Worm (Caenorhabditis elegans) whole organism, L4 larva: ENCODE measurements around the gene fat-6.

Experiments
- F37D6.2 ChIP-seq: sonication (generic microtip); optimal IDR thresholded peaks from 2 replicates; lab custom pipeline; 2016; ENCODE audit warnings: mild to moderate bottlenecking, missing genetic modification characterization, missing compliant biosample characterization
- T20F7.1 ChIP-seq: fragments of 200-800 bp; sonication (Bioruptor generic); optimal IDR thresholded peaks from 2 replicates; lab custom pipeline; 2018; ENCODE audit warnings: mild to moderate bottlenecking, missing genetic modification characterization, missing compliant biosample characterization
- Y5F2A.4 ChIP-seq: fragments of 200-800 bp; sonication (Bioruptor generic); optimal IDR thresholded peaks from 2 replicates; lab custom pipeline; 2018; ENCODE audit warnings: mild to moderate bottlenecking, missing genetic modification characterization, missing compliant biosample characterization
- ZK337.2 ChIP-seq: fragments of 200-800 bp; sonication (Bioruptor generic); IDR thresholded peaks from 2 replicates; pipeline ENCODE4 v1.3.6; 2022; ENCODE audit warnings: missing genetic modification reagents, missing genetic modification characterization, missing compliant biosample characterization
- aha-1 ChIP-seq: fragments of 150-350 bp; peaks from one replicate; lab custom pipeline; 2014; ENCODE audit warnings: missing biosample characterization, missing genetic modification characterization
- arid-1 ChIP-seq: fragments of 200-800 bp; sonication (Bioruptor generic); conservative IDR thresholded peaks from 2 replicates; pipeline ENCODE4 v1.3.6; 2022; ENCODE audit warnings: missing genetic modification reagents, missing genetic modification characterization, missing compliant biosample characterization
- ceh-20 ChIP-seq: fragments of 200-800 bp; sonication (Bioruptor generic); IDR thresholded peaks from 2 replicates; pipeline ENCODE4 v1.3.6; 2022; ENCODE audit warnings: missing genetic modification reagents, missing genetic modification characterization, missing compliant biosample characterization
- ceh-62 ChIP-seq: sonication (generic microtip); optimal IDR thresholded peaks from 2 replicates; lab custom pipeline; 2017; ENCODE audit warnings: missing biosample characterization, missing genetic modification characterization
- ces-1 ChIP-seq: fragments of 150-350 bp; sonication (generic microtip); optimal IDR thresholded peaks from 4 replicates; lab custom pipeline; 2014; ENCODE audit warnings: missing biosample characterization, missing genetic modification reagents, missing genetic modification characterization
- cey-2 ChIP-seq: sonication (generic microtip); optimal IDR thresholded peaks from 3 replicates; lab custom pipeline; 2017; ENCODE audit warnings: missing genetic modification characterization, mild to moderate bottlenecking, missing compliant biosample characterization, antibody characterized with exemption, borderline replicate concordance; ENCODE audit not compliant: insufficient read depth
- ctbp-1 ChIP-seq: fragments of 200-800 bp; sonication (Bioruptor generic); IDR thresholded peaks from 2 replicates; pipeline ENCODE4 v1.3.6; 2022; ENCODE audit warnings: missing genetic modification reagents, missing genetic modification characterization, missing compliant biosample characterization
- daf-12 ChIP-seq: fragments of 150-350 bp; optimal IDR thresholded peaks from 2 replicates; lab custom pipeline; 2014; ENCODE audit warnings: missing biosample characterization, missing genetic modification reagents, missing genetic modification characterization
- daf-16 ChIP-seq, 3 experiments: sonication (generic microtip); optimal IDR thresholded peaks; 2 replicates each; lab custom pipeline; 2016 to 2017; ENCODE audit warnings: missing genetic modification characterization in 3 of 3, missing genetic modification reagents in 3 of 3, mild to moderate bottlenecking in 2 of 3, missing compliant biosample characterization in 2 of 3, missing biosample characterization in 1 of 3, moderate library complexity in 1 of 3
- daf-19 ChIP-seq: fragments of 200-800 bp; sonication (Bioruptor generic); conservative IDR thresholded peaks from 2 replicates; pipeline ENCODE4 v1.3.6; 2022; ENCODE audit warnings: missing genetic modification characterization, missing compliant biosample characterization
- dmd-6 ChIP-seq: fragments of 200-800 bp; sonication (Bioruptor generic); IDR thresholded peaks from 2 replicates; pipeline ENCODE4 v1.3.6; 2022; ENCODE audit warnings: missing genetic modification reagents, missing genetic modification characterization, missing compliant biosample characterization
- dpl-1 ChIP-seq: fragments of 150-350 bp; optimal IDR thresholded peaks from 2 replicates; lab custom pipeline; 2014; ENCODE audit warnings: missing biosample characterization, missing genetic modification reagents, missing genetic modification characterization
- dve-1 ChIP-seq: sonication (generic microtip); optimal IDR thresholded peaks from 2 replicates; lab custom pipeline; 2017; ENCODE audit warnings: antibody characterized with exemption, mild to moderate bottlenecking, missing genetic modification characterization, missing compliant biosample characterization; ENCODE audit not compliant: insufficient read depth
- egl-43 ChIP-seq: fragments of 200-800 bp; sonication (Bioruptor generic); IDR thresholded peaks from 2 replicates; pipeline ENCODE4 v1.3.6; 2022; ENCODE audit warnings: missing genetic modification reagents, missing genetic modification characterization, missing compliant biosample characterization
- fkh-10 ChIP-seq: fragments of 150-350 bp; optimal IDR thresholded peaks from 2 replicates; lab custom pipeline; 2014; ENCODE audit warnings: missing biosample characterization, missing genetic modification reagents, missing genetic modification characterization
- hlh-11 ChIP-seq: fragments of 200-800 bp; sonication (Bioruptor generic); optimal IDR thresholded peaks from 2 replicates; lab custom pipeline; 2018; ENCODE audit warnings: mild to moderate bottlenecking, missing genetic modification characterization, missing compliant biosample characterization
- hlh-30 ChIP-seq: sonication (generic microtip); optimal IDR thresholded peaks from 2 replicates; lab custom pipeline; 2017; ENCODE audit warnings: antibody characterized with exemption, mild to moderate bottlenecking, missing genetic modification characterization, missing compliant biosample characterization; ENCODE audit not compliant: insufficient read depth
- lim-7 ChIP-seq: fragments of 200-800 bp; sonication (Bioruptor generic); IDR thresholded peaks from 2 replicates; pipeline ENCODE4 v1.3.6; 2022; ENCODE audit warnings: missing genetic modification characterization, missing compliant biosample characterization
- lin-13 ChIP-seq: fragments of 150-350 bp; optimal IDR thresholded peaks from 2 replicates; lab custom pipeline; 2014; ENCODE audit warnings: missing biosample characterization, missing genetic modification reagents, missing genetic modification characterization
- lin-15B ChIP-seq: fragments of 150-350 bp; sonication (generic microtip); optimal IDR thresholded peaks from 3 replicates; lab custom pipeline; 2014; ENCODE audit warnings: missing biosample characterization, missing genetic modification characterization
- lsy-2 ChIP-seq, 2 experiments: fragments of 150-350 bp in 1 of 2; sonication (generic microtip) in 1 of 2; optimal IDR thresholded peaks; 2 replicates each; lab custom pipeline; 2014 to 2017; ENCODE audit warnings: missing biosample characterization in 2 of 2, missing genetic modification characterization in 2 of 2
- mdl-1 ChIP-seq, 2 experiments: fragments of 150-350 bp in 1 of 2; sonication (generic microtip) in 1 of 2; optimal IDR thresholded peaks; 2 replicates each; lab custom pipeline; 2014 to 2017; ENCODE audit warnings: missing biosample characterization in 2 of 2, missing genetic modification characterization in 2 of 2
- mxl-3 ChIP-seq: fragments of 200-800 bp; sonication (Bioruptor generic); optimal IDR thresholded peaks from 2 replicates; lab custom pipeline; 2018; ENCODE audit warnings: mild to moderate bottlenecking, missing genetic modification characterization, missing compliant biosample characterization
- nhr-10 ChIP-seq: fragments of 150-350 bp; optimal IDR thresholded peaks from 2 replicates; lab custom pipeline; 2014; ENCODE audit warnings: missing biosample characterization, missing genetic modification characterization
- nhr-25 ChIP-seq: sonication (generic microtip); optimal IDR thresholded peaks from 2 replicates; lab custom pipeline; 2017; ENCODE audit warnings: missing genetic modification characterization, mild to moderate bottlenecking, missing compliant biosample characterization, antibody characterized with exemption, moderate library complexity, borderline replicate concordance; ENCODE audit not compliant: insufficient read depth
- nhr-28 ChIP-seq: fragments of 150-350 bp; optimal IDR thresholded peaks from 2 replicates; lab custom pipeline; 2014; ENCODE audit warnings: missing biosample characterization, missing genetic modification characterization
- nhr-41 ChIP-seq: fragments of 200-800 bp; sonication (Bioruptor generic); IDR thresholded peaks from 2 replicates; pipeline ENCODE4 v1.3.6; 2022; ENCODE audit warnings: missing genetic modification reagents, missing genetic modification characterization, missing compliant biosample characterization
- nhr-42 ChIP-seq: fragments of 200-800 bp; sonication (Bioruptor generic); IDR thresholded peaks from 2 replicates; pipeline ENCODE4 v1.3.6; 2022; ENCODE audit warnings: missing genetic modification characterization, missing compliant biosample characterization
- nhr-48 ChIP-seq: sonication (generic microtip); optimal IDR thresholded peaks from 2 replicates; lab custom pipeline; 2016; ENCODE audit warnings: mild to moderate bottlenecking, missing genetic modification characterization, missing compliant biosample characterization
- nhr-76 ChIP-seq: fragments of 150-350 bp; optimal IDR thresholded peaks from 2 replicates; lab custom pipeline; 2014; ENCODE audit warnings: missing biosample characterization, missing genetic modification characterization
- php-3 ChIP-seq: fragments of 200-800 bp; sonication (Bioruptor generic); IDR thresholded peaks from 2 replicates; pipeline ENCODE4 v1.3.6; 2022; ENCODE audit warnings: missing genetic modification reagents, missing genetic modification characterization, missing compliant biosample characterization
- pqm-1 ChIP-seq: sonication (generic microtip); optimal IDR thresholded peaks from 2 replicates; lab custom pipeline; 2017; ENCODE audit warnings: missing biosample characterization, missing genetic modification characterization
- tra-1 ChIP-seq: fragments of 200-800 bp; sonication (Bioruptor generic); IDR thresholded peaks from 2 replicates; pipeline ENCODE4 v1.3.6; 2022; ENCODE audit warnings: missing genetic modification reagents, missing genetic modification characterization, missing compliant biosample characterization
- unc-62 ChIP-seq, 3 experiments: fragments of 150-350 bp in 1 of 3; sonication (generic microtip); optimal IDR thresholded peaks in 2 of 3; peaks in 1 of 3; 1 replicate in 1 of 3; 2 replicates in 2 of 3; lab custom pipeline; 2014 to 2017; ENCODE audit warnings: missing biosample characterization in 3 of 3, missing genetic modification characterization in 3 of 3, missing genetic modification reagents in 3 of 3, missing genotype in 1 of 3
- zip-11 ChIP-seq: fragments of 200-800 bp; sonication (Bioruptor generic); IDR thresholded peaks from 2 replicates; pipeline ENCODE4 v1.3.6; 2022; ENCODE audit warnings: missing genetic modification characterization, missing compliant biosample characterization
- ztf-7 ChIP-seq: fragments of 150-350 bp; optimal IDR thresholded peaks from 2 replicates; lab custom pipeline; 2014; ENCODE audit warnings: missing biosample characterization, missing genetic modification characterization

Gene fat-6

DNA sequence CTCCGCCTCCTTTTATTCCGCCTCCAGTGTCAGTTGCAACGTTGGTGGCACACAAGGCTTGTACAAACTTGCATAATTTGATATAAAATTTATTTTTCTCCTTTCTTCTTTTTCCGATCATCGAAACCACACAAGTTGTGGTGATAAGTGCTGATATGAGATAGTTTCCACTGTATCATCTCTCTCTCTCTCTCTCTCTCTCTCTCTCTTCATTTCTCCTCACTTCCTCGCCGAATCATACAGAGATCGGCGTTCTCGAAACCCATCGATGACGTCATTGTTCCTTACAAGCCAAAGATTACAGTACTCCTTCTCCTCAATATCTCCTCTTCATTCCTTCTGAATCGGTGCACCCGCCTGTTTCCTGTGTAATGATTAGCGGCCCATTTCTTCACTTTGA, 16.1 kb downstream of the fat-6 start, which contains the start of gene nhr-43:
nhr-43 (plus strand) TSS at position 233 of the 400 bp plus-strand sequence.
- no peak for TF ChIP-seq ces-1 (GFP tag; lab: Kevin White, UChicago)
- TF ChIP-seq hlh-11 (tag; lab: Kevin White, UChicago): peak; percentile 52
- TF ChIP-seq lin-13: no peak
- TF ChIP-seq nhr-48 (tag; lab: Kevin White, UChicago): peak; percentile 68
- TF ChIP-seq ZK337.2 (GFP tag; lab: Robert Waterston, UW): no peak
- peak; percentile 42 for TF ChIP-seq nhr-28 (tag; lab: Kevin White, UChicago)
- TF ChIP-seq php-3: no peak
- TF ChIP-seq aha-1 (tag; lab: Kevin White, UChicago): peak; percentile 8
- TF ChIP-seq tra-1 (GFP tag; lab: Robert Waterston, UW): 0 out of 2 replicates have a peak, but pooled peaks have one; percentile 10
- TF ChIP-seq daf-12 (tag; lab: Kevin White, UChicago): no peak
- peak; percentile 33 for TF ChIP-seq nhr-10 (tag; lab: Kevin White, UChicago)
- TF ChIP-seq nhr-41 (GFP tag; lab: Robert Waterston, UW): no peak
- peak in 1 of 2 experiments; percentile 42 for TF ChIP-seq lsy-2 (tag; optimal IDR thresholded peaks at IDR 0.05; lab: Kevin White, UChicago)

DNA sequence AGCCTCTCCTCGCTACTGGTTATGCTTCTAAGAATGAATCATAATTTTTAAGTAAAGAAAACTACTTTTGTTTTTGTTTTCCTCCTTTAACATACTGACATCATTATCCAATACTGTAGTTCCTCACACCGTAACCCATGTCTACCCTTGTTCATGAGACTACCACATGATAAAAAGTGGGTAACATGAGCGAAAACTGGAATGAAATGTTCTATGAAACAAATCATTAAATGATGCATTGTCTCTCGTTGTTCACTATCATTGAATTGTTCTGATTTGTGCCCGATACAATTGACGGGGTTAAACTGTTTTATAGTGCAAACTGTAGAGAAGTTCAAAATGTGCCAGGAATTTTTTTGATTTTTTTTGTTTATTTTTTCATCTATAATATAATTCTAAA, 17.8 kb downstream of the fat-6 start:
- TF ChIP-seq hlh-30 (peak; percentile 85), lsy-2 (tag; optimal IDR thresholded peaks at IDR 0.05; lab: Kevin White, UChicago) (peak in 1 of 2 experiments; percentile 67), nhr-76 (tag; lab: Kevin White, UChicago) (no peak), ctbp-1 (no peak), cey-2 (tag; lab: Kevin White, UChicago) (peak; percentile 8), lim-7 (GFP tag; lab: Robert Waterston, UW) (no peak), zip-11 (GFP tag; lab: Robert Waterston, UW) (no peak), mxl-3 (peak; percentile 41), arid-1 (no peak), nhr-25 (no peak), ztf-7 (tag; lab: Kevin White, UChicago) (no peak), fkh-10 (GFP tag; lab: Kevin White, UChicago) (no peak), T20F7.1 (GFP tag; lab: Kevin White, UChicago) (no peak), nhr-42 (GFP tag; lab: Robert Waterston, UW) (no peak), hlh-11 (tag; lab: Kevin White, UChicago) (peak; percentile 53), daf-19 (GFP tag; lab: Robert Waterston, UW) (no peak), egl-43 (GFP tag; lab: Robert Waterston, UW) (no peak), unc-62 (GFP tag; optimal IDR thresholded peaks at IDR 0.05 in 1 of 2; lab: Kevin White, UChicago) (peak in 1 of 2 experiments; percentile 85), unc-62 (tag; optimal IDR thresholded peaks at IDR 0.05; lab: Kevin White, UChicago) (no peak), dve-1 (tag; lab: Kevin White, UChicago) (no peak), lin-15B (no peak), F37D6.2 (tag; lab: Kevin White, UChicago) (no peak), ceh-20 (no peak), nhr-28 (tag; lab: Kevin White, UChicago) (peak; percentile 87), aha-1 (tag; lab: Kevin White, UChicago) (peak; percentile 91), mdl-1 (tag; optimal IDR thresholded peaks at IDR 0.05; lab: Kevin White, UChicago) (peak in 1 of 2 experiments; percentile 44), pqm-1 (tag; lab: Kevin White, UChicago) (peak; percentile 24), ces-1 (GFP tag; lab: Kevin White, UChicago) (no peak), nhr-48 (tag; lab: Kevin White, UChicago) (peak; percentile 70), dpl-1 (GFP tag; lab: Kevin White, UChicago) (no peak), daf-16 (GFP tag; optimal IDR thresholded peaks at IDR 0.05; lab: Kevin White, UChicago) (no peak), daf-16 (tag; optimal IDR thresholded peaks at IDR 0.05; lab: Kevin White, UChicago) (no peak), Y5F2A.4 (GFP tag; lab: Kevin White, UChicago) (no peak), ceh-62 (tag; lab: Kevin White, UChicago) (no peak), dmd-6 (GFP tag; lab: Robert Waterston, UW) (peak; percentile 71)
